Worm (Caenorhabditis elegans) whole organism, young adult: ENCODE measurements around the gene ZK1320.3.

ENCODE experiments used
- B0019.2 ChIP-seq: fragments of 200-800 bp; sonication (Bioruptor generic); conservative IDR thresholded peaks from 2 replicates; pipeline ENCODE4 v1.3.6; 2022; ENCODE audit warnings: missing genetic modification reagents, missing genetic modification characterization, missing compliant biosample characterization
- B0035.1 ChIP-seq: sonication (generic microtip); optimal IDR thresholded peaks from 2 replicates; lab custom pipeline; 2016; ENCODE audit warnings: missing genetic modification characterization, mild to moderate bottlenecking, missing compliant biosample characterization, missing genotype, missing genetic modification reagents
- D2030.7 ChIP-seq: fragments of 200-800 bp; sonication (Bioruptor generic); IDR thresholded peaks from 2 replicates; pipeline ENCODE4 v1.3.6; 2022; ENCODE audit warnings: missing genetic modification reagents, missing genetic modification characterization, missing compliant biosample characterization
- F22D6.2 ChIP-seq: sonication (generic microtip); optimal IDR thresholded peaks from 2 replicates; lab custom pipeline; 2016; ENCODE audit warnings: mild to moderate bottlenecking, missing genetic modification characterization, missing compliant biosample characterization
- F23B12.7 ChIP-seq: sonication (generic microtip); optimal IDR thresholded peaks from 2 replicates; lab custom pipeline; 2017; ENCODE audit warnings: missing genetic modification characterization, mild to moderate bottlenecking, missing compliant biosample characterization, antibody characterized with exemption, moderate library complexity; ENCODE audit not compliant: insufficient read depth
- F55B11.4 ChIP-seq: sonication (generic microtip); optimal IDR thresholded peaks from 2 replicates; lab custom pipeline; 2016; ENCODE audit warnings: missing compliant biosample characterization, missing genetic modification characterization, borderline replicate concordance; ENCODE audit not compliant: insufficient read depth
- T26A5.8 ChIP-seq: sonication (generic microtip); optimal IDR thresholded peaks from 2 replicates; lab custom pipeline; 2016; ENCODE audit warnings: missing genetic modification characterization, missing compliant biosample characterization
- Y79H2A.3 ChIP-seq: fragments of 200-800 bp; sonication (Bioruptor generic); conservative IDR thresholded peaks from 2 replicates; pipeline ENCODE4 v1.3.6; 2022; ENCODE audit warnings: missing genetic modification reagents, missing genetic modification characterization, missing compliant biosample characterization
- aptf-2 ChIP-seq: fragments of 200-800 bp; sonication (Bioruptor generic); conservative IDR thresholded peaks from 2 replicates; pipeline ENCODE4 v1.3.6; 2022; ENCODE audit warnings: missing genetic modification reagents, missing genetic modification characterization, missing compliant biosample characterization
- atf-7 ChIP-seq: sonication (generic microtip); optimal IDR thresholded peaks from 2 replicates; lab custom pipeline; 2017; ENCODE audit warnings: mild to moderate bottlenecking, missing genetic modification characterization, missing compliant biosample characterization
- attf-3 ChIP-seq: fragments of 200-800 bp; sonication (Bioruptor generic); conservative IDR thresholded peaks from 2 replicates; pipeline ENCODE4 v1.3.6; 2022; ENCODE audit warnings: missing genetic modification reagents, missing genetic modification characterization, missing compliant biosample characterization
- bed-1 ChIP-seq: fragments of 200-800 bp; sonication (Bioruptor generic); IDR thresholded peaks from 2 replicates; pipeline ENCODE4 v1.3.6; 2022; ENCODE audit warnings: missing genetic modification reagents, missing genetic modification characterization, missing compliant biosample characterization
- cebp-1 ChIP-seq, 2 experiments: fragments of 200-800 bp in 1 of 2; sonication (Bioruptor generic) in 1 of 2; sonication (generic microtip) in 1 of 2; IDR thresholded peaks in 1 of 2; optimal IDR thresholded peaks in 1 of 2; 2 replicates each; pipeline versions ENCODE4 v1.3.6 to Lab custom; 2017 to 2022; ENCODE audit warnings: missing compliant biosample characterization in 2 of 2, missing genetic modification characterization in 2 of 2, mild to moderate bottlenecking in 1 of 2, missing genetic modification reagents in 1 of 2, moderate library complexity in 1 of 2
- ceh-27 ChIP-seq: fragments of 200-800 bp; sonication (Bioruptor generic); optimal IDR thresholded peaks from 2 replicates; lab custom pipeline; 2018; ENCODE audit warnings: mild to moderate bottlenecking, missing genetic modification characterization, moderate library complexity, missing compliant biosample characterization
- ceh-58 ChIP-seq: fragments of 200-800 bp; sonication (Bioruptor generic); IDR thresholded peaks from 2 replicates; pipeline ENCODE4 v1.3.6; 2022; ENCODE audit warnings: missing genetic modification characterization, missing compliant biosample characterization
- chd-7 ChIP-seq: sonication (generic microtip); optimal IDR thresholded peaks from 2 replicates; lab custom pipeline; 2016; ENCODE audit warnings: mild to moderate bottlenecking, missing genetic modification characterization, moderate library complexity, missing compliant biosample characterization
- egl-44 ChIP-seq: fragments of 200-800 bp; sonication (Bioruptor generic); IDR thresholded peaks from 2 replicates; pipeline ENCODE4 v1.3.6; 2022; ENCODE audit warnings: missing genetic modification reagents, missing genetic modification characterization, missing compliant biosample characterization
- ekl-4 ChIP-seq: fragments of 200-800 bp; sonication (Bioruptor generic); IDR thresholded peaks from 2 replicates; pipeline ENCODE4 v1.3.6; 2022; ENCODE audit warnings: missing genetic modification reagents, missing genetic modification characterization, missing compliant biosample characterization
- ets-4 ChIP-seq: fragments of 200-800 bp; sonication (Bioruptor generic); optimal IDR thresholded peaks from 2 replicates; lab custom pipeline; 2018; ENCODE audit warnings: mild to moderate bottlenecking, missing genetic modification characterization, missing compliant biosample characterization
- hmg-1.2 ChIP-seq: fragments of 200-800 bp; sonication (Bioruptor generic); IDR thresholded peaks from 2 replicates; pipeline ENCODE4 v1.3.6; 2022; ENCODE audit warnings: missing genetic modification reagents, missing genetic modification characterization, missing compliant biosample characterization
- let-607 ChIP-seq, 2 experiments: fragments of 200-800 bp in 1 of 2; sonication (Bioruptor generic) in 1 of 2; sonication (generic microtip) in 1 of 2; optimal IDR thresholded peaks; 2 replicates each; lab custom pipeline; 2016 to 2018; ENCODE audit warnings: mild to moderate bottlenecking in 2 of 2, missing compliant biosample characterization in 2 of 2, missing genetic modification characterization in 2 of 2, moderate library complexity in 2 of 2, missing genotype in 1 of 2
- lin-54 ChIP-seq: fragments of 200-800 bp; sonication (Bioruptor generic); optimal IDR thresholded peaks from 2 replicates; lab custom pipeline; 2018; ENCODE audit warnings: mild to moderate bottlenecking, missing genetic modification characterization, missing compliant biosample characterization
- mel-28 ChIP-seq: sonication (generic microtip); optimal IDR thresholded peaks from 2 replicates; lab custom pipeline; 2016; ENCODE audit warnings: borderline replicate concordance, mild to moderate bottlenecking, missing genetic modification characterization, missing compliant biosample characterization
- mes-4 ChIP-seq: sonication (generic microtip); optimal IDR thresholded peaks from 2 replicates; lab custom pipeline; 2016; ENCODE audit warnings: missing genotype, missing genetic modification characterization, missing compliant biosample characterization
- nhr-27 ChIP-seq: fragments of 200-800 bp; sonication (Bioruptor generic); optimal IDR thresholded peaks from 2 replicates; lab custom pipeline; 2018; ENCODE audit warnings: mild to moderate bottlenecking, missing genetic modification characterization, moderate library complexity, missing compliant biosample characterization
- nhr-80 ChIP-seq: sonication (generic microtip); optimal IDR thresholded peaks from 2 replicates; lab custom pipeline; 2016; ENCODE audit warnings: missing genetic modification characterization, missing compliant biosample characterization
- sdz-38 ChIP-seq: sonication (generic microtip); optimal IDR thresholded peaks from 2 replicates; lab custom pipeline; 2016; ENCODE audit warnings: missing genotype, missing genetic modification characterization, missing compliant biosample characterization
- tbx-9 ChIP-seq: sonication (generic microtip); optimal IDR thresholded peaks from 2 replicates; lab custom pipeline; 2016; ENCODE audit warnings: borderline replicate concordance, missing genetic modification characterization, inconsistent platforms, missing compliant biosample characterization
- unc-130 ChIP-seq: sonication (generic microtip); optimal IDR thresholded peaks from 2 replicates; lab custom pipeline; 2016; ENCODE audit warnings: missing genetic modification reagents, missing genetic modification characterization, missing compliant biosample characterization
- ztf-26 ChIP-seq: sonication (generic microtip); optimal IDR thresholded peaks from 2 replicates; lab custom pipeline; 2017; ENCODE audit warnings: missing genetic modification characterization, missing compliant biosample characterization
- ztf-28 ChIP-seq: fragments of 200-800 bp; sonication (Bioruptor generic); IDR thresholded peaks from 2 replicates; pipeline ENCODE4 v1.3.6; 2022; ENCODE audit warnings: missing genetic modification reagents, missing genetic modification characterization, missing compliant biosample characterization
- ztf-3 ChIP-seq: fragments of 200-800 bp; sonication (Bioruptor generic); optimal IDR thresholded peaks from 2 replicates; lab custom pipeline; 2018; ENCODE audit warnings: mild to moderate bottlenecking, missing genetic modification characterization, missing compliant biosample characterization
- ztf-6 ChIP-seq: fragments of 200-800 bp; sonication (Bioruptor generic); IDR thresholded peaks from 2 replicates; pipeline ENCODE4 v1.3.6; 2022; ENCODE audit warnings: missing genetic modification reagents, missing genetic modification characterization, missing compliant biosample characterization

Gene ZK1320.3

DNA sequence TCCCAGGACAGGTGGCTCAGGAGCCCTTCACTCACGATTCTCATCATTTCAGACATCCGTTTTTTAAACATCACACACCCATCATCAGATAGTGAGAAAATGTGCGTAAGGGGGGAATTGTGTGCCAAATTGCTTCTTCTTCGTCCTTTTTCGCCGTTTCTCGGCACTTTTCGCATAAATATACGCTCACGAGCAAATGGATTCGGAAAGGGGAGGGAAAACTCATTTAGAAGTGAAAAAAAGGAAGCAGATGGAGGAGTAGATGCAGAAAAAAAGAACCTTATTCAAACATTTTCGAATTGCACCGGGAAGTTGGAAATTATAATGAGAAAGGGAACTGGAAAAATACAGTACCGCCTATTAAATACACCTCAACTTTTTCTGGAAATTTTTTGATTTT, 21.8 kb upstream of the ZK1320.3 start:
- TF ChIP-seq mel-28 (tag; lab: Kevin White, UChicago) (no peak), attf-3 (no peak), ets-4 (GFP tag; lab: Kevin White, UChicago) (no peak), ztf-28 (GFP tag; lab: Robert Waterston, UW) (no peak), B0019.2 (GFP tag; lab: Robert Waterston, UW) (no peak)

ce11 chrII:9680493-9680892, 20.3 kb upstream of the ZK1320.3 start, which contains the start of gene ZK1320.13:
TSS of gene ZK1320.13 (plus strand) at chrII:9680793.
- no peak for TF ChIP-seq ceh-27 (GFP tag; lab: Kevin White, UChicago)
- no peak for TF ChIP-seq chd-7 (tag; lab: Kevin White, UChicago)
- no peak for TF ChIP-seq cebp-1 (GFP tag; IDR thresholded peaks at IDR 0.05; lab: Robert Waterston, UW)
- TF ChIP-seq cebp-1 (tag; optimal IDR thresholded peaks at IDR 0.05; lab: Kevin White, UChicago): no peak
- TF ChIP-seq atf-7: no peak
- TF ChIP-seq T26A5.8: no peak
- TF ChIP-seq D2030.7 (GFP tag; lab: Robert Waterston, UW): no peak
- TF ChIP-seq unc-130 (GFP tag; lab: Kevin White, UChicago): no peak
- TF ChIP-seq ztf-6: no peak
- no peak for TF ChIP-seq egl-44 (GFP tag; lab: Robert Waterston, UW)

ce11 chrII:9679842-9680241, 19.6 kb upstream of the ZK1320.3 start:
- TF ChIP-seq sdz-38 (tag; lab: Kevin White, UChicago) (no peak), bed-1 (GFP tag; lab: Robert Waterston, UW) (no peak), hmg-1.2 (GFP tag; lab: Robert Waterston, UW) (peak; percentile 61), aptf-2 (GFP tag; lab: Robert Waterston, UW) (no peak)
- TF ChIP-seq, all 124 proteins: peak for 1

ce11 chrII:9677470-9677869, 17.3 kb upstream of the ZK1320.3 start:
- TF ChIP-seq ekl-4 (GFP tag; lab: Robert Waterston, UW) (no peak), tbx-9 (tag; lab: Kevin White, UChicago) (no peak), ztf-26 (no peak), F22D6.2 (tag; lab: Kevin White, UChicago) (no peak), B0035.1 (tag; lab: Kevin White, UChicago) (no peak), ztf-3 (GFP tag; lab: Kevin White, UChicago) (no peak), Y79H2A.3 (GFP tag; lab: Robert Waterston, UW) (no peak), let-607 (tag; optimal IDR thresholded peaks at IDR 0.05; lab: Kevin White, UChicago) (peak in 1 of 2 experiments; percentile 22), nhr-80 (tag; lab: Kevin White, UChicago) (peak; percentile 66), nhr-27 (tag; lab: Kevin White, UChicago) (no peak), F55B11.4 (no peak), aptf-2 (GFP tag; lab: Robert Waterston, UW) (no peak), unc-130 (GFP tag; lab: Kevin White, UChicago) (no peak), mes-4 (tag; lab: Kevin White, UChicago) (no peak), F23B12.7 (tag; lab: Kevin White, UChicago) (no peak), lin-54 (no peak), ceh-58 (GFP tag; lab: Robert Waterston, UW) (no peak)
- TF ChIP-seq, all 124 proteins: peak for 2
